Worm (Caenorhabditis elegans) whole organism, young adult: ENCODE measurements around the gene B0454.6.

Experiments
- B0336.3 ChIP-seq: fragments of 200-800 bp; sonication (Bioruptor generic); IDR thresholded peaks from 2 replicates; pipeline ENCODE4 v1.3.6; 2022; ENCODE audit warnings: missing genetic modification characterization, missing compliant biosample characterization
- C17E4.6 ChIP-seq: fragments of 200-800 bp; sonication (Bioruptor generic); IDR thresholded peaks from 2 replicates; pipeline ENCODE4 v1.3.6; 2022; ENCODE audit warnings: missing genetic modification reagents, missing genetic modification characterization, missing compliant biosample characterization
- F10E7.11 ChIP-seq: sonication (generic microtip); optimal IDR thresholded peaks from 2 replicates; lab custom pipeline; 2017; ENCODE audit warnings: mild to moderate bottlenecking, missing genetic modification characterization, moderate library complexity, missing compliant biosample characterization
- F39B2.1 ChIP-seq: fragments of 200-800 bp; sonication (Bioruptor generic); IDR thresholded peaks from 2 replicates; pipeline ENCODE4 v1.3.6; 2022; ENCODE audit warnings: missing genetic modification reagents, missing genetic modification characterization, missing compliant biosample characterization
- F49E8.2 ChIP-seq: sonication (generic microtip); optimal IDR thresholded peaks from 3 replicates; lab custom pipeline; 2017; ENCODE audit warnings: missing genetic modification characterization, mild to moderate bottlenecking, missing compliant biosample characterization, antibody characterized with exemption, moderate library complexity; ENCODE audit not compliant: insufficient read depth
- F55B11.4 ChIP-seq: sonication (generic microtip); optimal IDR thresholded peaks from 2 replicates; lab custom pipeline; 2016; ENCODE audit warnings: missing compliant biosample characterization, missing genetic modification characterization, borderline replicate concordance; ENCODE audit not compliant: insufficient read depth
- F57A8.1 ChIP-seq: fragments of 200-800 bp; sonication (Bioruptor generic); optimal IDR thresholded peaks from 2 replicates; lab custom pipeline; 2018; ENCODE audit warnings: mild to moderate bottlenecking, missing genetic modification characterization, moderate library complexity, missing compliant biosample characterization
- F57C9.4 ChIP-seq: sonication (generic microtip); optimal IDR thresholded peaks from 2 replicates; lab custom pipeline; 2017; ENCODE audit warnings: mild to moderate bottlenecking, missing genetic modification characterization, missing compliant biosample characterization
- T07F8.4 ChIP-seq: sonication (generic microtip); optimal IDR thresholded peaks from 2 replicates; lab custom pipeline; 2016; ENCODE audit warnings: mild to moderate bottlenecking, missing genetic modification characterization, moderate library complexity, missing compliant biosample characterization
- Y53G8AR.9 ChIP-seq: fragments of 200-800 bp; sonication (Bioruptor generic); conservative IDR thresholded peaks from 2 replicates; pipeline ENCODE4 v1.3.6; 2022; ENCODE audit warnings: missing genetic modification reagents, missing genetic modification characterization, missing compliant biosample characterization
- Y56A3A.18 ChIP-seq: fragments of 200-800 bp; sonication (Bioruptor generic); IDR thresholded peaks from 2 replicates; pipeline ENCODE4 v1.3.6; 2022; ENCODE audit warnings: missing genetic modification reagents, missing genetic modification characterization, missing compliant biosample characterization
- Y95B8A.8 ChIP-seq: fragments of 200-800 bp; sonication (Bioruptor generic); IDR thresholded peaks from 2 replicates; pipeline ENCODE4 v1.3.6; 2022; ENCODE audit warnings: missing genetic modification reagents, missing genetic modification characterization, missing compliant biosample characterization
- aptf-2 ChIP-seq: fragments of 200-800 bp; sonication (Bioruptor generic); conservative IDR thresholded peaks from 2 replicates; pipeline ENCODE4 v1.3.6; 2022; ENCODE audit warnings: missing genetic modification reagents, missing genetic modification characterization, missing compliant biosample characterization
- aptf-3 ChIP-seq: fragments of 200-800 bp; sonication (Bioruptor generic); IDR thresholded peaks from 2 replicates; pipeline ENCODE4 v1.3.6; 2022; ENCODE audit warnings: missing genetic modification characterization, missing compliant biosample characterization
- atf-7 ChIP-seq: sonication (generic microtip); optimal IDR thresholded peaks from 2 replicates; lab custom pipeline; 2017; ENCODE audit warnings: mild to moderate bottlenecking, missing genetic modification characterization, missing compliant biosample characterization
- attf-6 ChIP-seq: fragments of 200-800 bp; sonication (Bioruptor generic); IDR thresholded peaks from 2 replicates; pipeline ENCODE4 v1.3.6; 2022; ENCODE audit warnings: missing genetic modification reagents, missing genetic modification characterization, missing compliant biosample characterization
- cebp-2 ChIP-seq: fragments of 200-800 bp; sonication (Bioruptor generic); IDR thresholded peaks from 2 replicates; pipeline ENCODE4 v1.3.6; 2022; ENCODE audit warnings: missing genetic modification characterization, missing compliant biosample characterization
- ceh-100 ChIP-seq: fragments of 200-800 bp; sonication (Bioruptor generic); IDR thresholded peaks from 2 replicates; pipeline ENCODE4 v1.3.6; 2022; ENCODE audit warnings: missing genetic modification reagents, missing genetic modification characterization, missing compliant biosample characterization
- ceh-58 ChIP-seq: fragments of 200-800 bp; sonication (Bioruptor generic); IDR thresholded peaks from 2 replicates; pipeline ENCODE4 v1.3.6; 2022; ENCODE audit warnings: missing genetic modification characterization, missing compliant biosample characterization
- ceh-79 ChIP-seq: sonication (generic microtip); optimal IDR thresholded peaks from 2 replicates; lab custom pipeline; 2017; ENCODE audit warnings: mild to moderate bottlenecking, missing genetic modification characterization, missing compliant biosample characterization
- die-1 ChIP-seq: sonication (generic microtip); optimal IDR thresholded peaks from 2 replicates; lab custom pipeline; 2016; ENCODE audit warnings: missing genotype, mild to moderate bottlenecking, missing genetic modification characterization, missing compliant biosample characterization
- egl-18 ChIP-seq: fragments of 200-800 bp; sonication (Bioruptor generic); IDR thresholded peaks from 2 replicates; pipeline ENCODE4 v1.3.6; 2022; ENCODE audit warnings: missing genetic modification reagents, missing genetic modification characterization, missing compliant biosample characterization
- hmg-1.2 ChIP-seq: fragments of 200-800 bp; sonication (Bioruptor generic); IDR thresholded peaks from 2 replicates; pipeline ENCODE4 v1.3.6; 2022; ENCODE audit warnings: missing genetic modification reagents, missing genetic modification characterization, missing compliant biosample characterization
- let-526 ChIP-seq: fragments of 200-800 bp; sonication (Bioruptor generic); IDR thresholded peaks from 2 replicates; pipeline ENCODE4 v1.3.6; 2022; ENCODE audit warnings: missing genetic modification reagents, missing genetic modification characterization, missing compliant biosample characterization
- lin-40 ChIP-seq: sonication (generic microtip); optimal IDR thresholded peaks from 2 replicates; lab custom pipeline; 2016; ENCODE audit warnings: missing genetic modification characterization, mild to moderate bottlenecking, missing compliant biosample characterization, missing genotype, missing genetic modification reagents
- lin-54 ChIP-seq: fragments of 200-800 bp; sonication (Bioruptor generic); optimal IDR thresholded peaks from 2 replicates; lab custom pipeline; 2018; ENCODE audit warnings: mild to moderate bottlenecking, missing genetic modification characterization, missing compliant biosample characterization
- mcd-1 ChIP-seq: fragments of 200-800 bp; sonication (Bioruptor generic); IDR thresholded peaks from 2 replicates; pipeline ENCODE4 v1.3.6; 2022; ENCODE audit warnings: missing genetic modification reagents, missing genetic modification characterization, missing compliant biosample characterization
- nfya-2 ChIP-seq: fragments of 200-800 bp; sonication (Bioruptor generic); IDR thresholded peaks from 2 replicates; pipeline ENCODE4 v1.3.6; 2022; ENCODE audit warnings: missing genetic modification reagents, missing genetic modification characterization, missing compliant biosample characterization
- nhr-179 ChIP-seq: sonication (generic microtip); optimal IDR thresholded peaks from 2 replicates; lab custom pipeline; 2016; ENCODE audit warnings: mild to moderate bottlenecking, missing genetic modification characterization, missing compliant biosample characterization
- rpc-1 ChIP-seq, 2 experiments: fragments of 150-350 bp in 1 of 2; sonication (generic microtip) in 1 of 2; optimal IDR thresholded peaks; 2 replicates each; lab custom pipeline; 2014 to 2018; ENCODE audit warnings: missing biosample characterization in 1 of 2, missing genetic modification characterization in 1 of 2, missing genetic modification reagents in 1 of 2, missing genotype in 1 of 2
- snpc-1.1 ChIP-seq: sonication (generic microtip); optimal IDR thresholded peaks from 2 replicates; lab custom pipeline; 2017; ENCODE audit warnings: missing genetic modification characterization, mild to moderate bottlenecking, missing compliant biosample characterization, antibody characterized with exemption, moderate library complexity, missing genotype, missing genetic modification reagents; ENCODE audit not compliant: insufficient read depth
- snpc-1.3 ChIP-seq: sonication (generic microtip); optimal IDR thresholded peaks from 2 replicates; lab custom pipeline; 2017; ENCODE audit warnings: missing genetic modification characterization, mild to moderate bottlenecking, missing compliant biosample characterization, antibody characterized with exemption, moderate library complexity, missing genotype, missing genetic modification reagents; ENCODE audit not compliant: insufficient read depth
- snpc-4 ChIP-seq, 5 experiments: fragments of 150-350 bp in 1 of 5; sonication (generic microtip) in 4 of 5; optimal IDR thresholded peaks; 2 replicates each; lab custom pipeline; 2014 to 2018; ENCODE audit warnings: missing genetic modification characterization in 5 of 5, missing biosample characterization in 3 of 5, antibody characterized with exemption in 2 of 5, mild to moderate bottlenecking in 2 of 5, missing compliant biosample characterization in 2 of 5, missing genotype in 2 of 5, moderate library complexity in 2 of 5, missing genetic modification reagents in 1 of 5
- unc-62 ChIP-seq: fragments of 150-350 bp; optimal IDR thresholded peaks from 2 replicates; lab custom pipeline; 2014; ENCODE audit warnings: missing biosample characterization, missing genetic modification reagents, missing genetic modification characterization
- ztf-22 ChIP-seq: fragments of 200-800 bp; sonication (Bioruptor generic); optimal IDR thresholded peaks from 2 replicates; lab custom pipeline; 2018; ENCODE audit warnings: mild to moderate bottlenecking, missing genetic modification characterization, moderate library complexity, missing compliant biosample characterization
- ztf-28 ChIP-seq: fragments of 200-800 bp; sonication (Bioruptor generic); IDR thresholded peaks from 2 replicates; pipeline ENCODE4 v1.3.6; 2022; ENCODE audit warnings: missing genetic modification reagents, missing genetic modification characterization, missing compliant biosample characterization

The B0454.6 gene

ce11 chrII:3019807-3020206 is 12.8 kb upstream of the B0454.6 start, which contains the start of gene clec-3:
clec-3 (minus strand) TSS chrII:3019907.
- no peak for TF ChIP-seq ceh-58
- TF ChIP-seq snpc-1.3 (tag; lab: Kevin White, UChicago) = no peak
- TF ChIP-seq F39B2.1 (GFP tag; lab: Robert Waterston, UW) = no peak
- no peak for TF ChIP-seq F57A8.1
- TF ChIP-seq Y53G8AR.9 (GFP tag; lab: Robert Waterston, UW) = no peak
- TF ChIP-seq F57C9.4 (tag; lab: Kevin White, UChicago) = no peak
- no peak for TF ChIP-seq nfya-2 (GFP tag; lab: Robert Waterston, UW)
- no peak for TF ChIP-seq C17E4.6 (GFP tag; lab: Robert Waterston, UW)
- TF ChIP-seq ceh-79 (tag; lab: Kevin White, UChicago) = no peak
- no peak for TF ChIP-seq rpc-1 (optimal IDR thresholded peaks at IDR 0.05; lab: Kevin White, UChicago)
- no peak for TF ChIP-seq rpc-1 (tag; optimal IDR thresholded peaks at IDR 0.05; lab: Kevin White, UChicago)
- no peak for TF ChIP-seq egl-18 (GFP tag; lab: Robert Waterston, UW)
- no peak for TF ChIP-seq F55B11.4 (tag; lab: Kevin White, UChicago)
- TF ChIP-seq cebp-2 (GFP tag; lab: Robert Waterston, UW) = no peak
- TF ChIP-seq ztf-22 = no peak
- TF ChIP-seq T07F8.4 (tag; lab: Kevin White, UChicago) = no peak
- TF ChIP-seq, all 124 proteins: peak for 0

- TF ChIP-seq ceh-79 (tag; lab: Kevin White, UChicago) = no peak
- no peak for TF ChIP-seq T07F8.4 (tag; lab: Kevin White, UChicago)
- no peak for TF ChIP-seq Y56A3A.18 (GFP tag; lab: Robert Waterston, UW)
- no peak for TF ChIP-seq atf-7 (tag; lab: Kevin White, UChicago)
- TF ChIP-seq aptf-2 (GFP tag; lab: Robert Waterston, UW) = no peak
- no peak for TF ChIP-seq ceh-100 (GFP tag; lab: Robert Waterston, UW)
- TF ChIP-seq snpc-1.1 = no peak
- no peak for TF ChIP-seq nhr-179 (tag; lab: Kevin White, UChicago)
- TF ChIP-seq attf-6 = no peak
- TF ChIP-seq F10E7.11 = no peak
- TF ChIP-seq ztf-28 (GFP tag; lab: Robert Waterston, UW) = no peak
- TF ChIP-seq mcd-1 (GFP tag; lab: Robert Waterston, UW) = no peak
- TF ChIP-seq aptf-3 (GFP tag; lab: Robert Waterston, UW) = no peak
- TF ChIP-seq B0336.3 = no peak
- TF ChIP-seq lin-40 (tag; lab: Kevin White, UChicago) = no peak
- no peak for TF ChIP-seq die-1 (tag; lab: Kevin White, UChicago)
- TF ChIP-seq Y95B8A.8 (GFP tag; lab: Robert Waterston, UW) = no peak
- TF ChIP-seq F49E8.2 = no peak
- no peak for TF ChIP-seq lin-54 (GFP tag; lab: Kevin White, UChicago)
- TF ChIP-seq, all 124 proteins: peak for 0
Observed at ce11 chrII:3020899-3021298, 11.7 kb upstream of the B0454.6 start.

ce11 chrII:3023381-3023935 is 9.1 kb upstream of the B0454.6 start, which contains the start of gene clec-2:
clec-2 (minus strand) TSS chrII:3023431.
- TF ChIP-seq unc-62 (no peak), hmg-1.2 (peak; percentile 39), let-526 (GFP tag; lab: Robert Waterston, UW) (no peak), snpc-4 (GFP tag; optimal IDR thresholded peaks at IDR 0.05; lab: Kevin White, UChicago) (no peak), snpc-4 (tag; optimal IDR thresholded peaks at IDR 0.05; lab: Kevin White, UChicago) (peak in 2 of 4 experiments; percentile 69 to 76), snpc-1.1 (peak; percentile 10)
